Fruit fly (Drosophila melanogaster): ENCODE data around the gene Spase25.

DNA sequence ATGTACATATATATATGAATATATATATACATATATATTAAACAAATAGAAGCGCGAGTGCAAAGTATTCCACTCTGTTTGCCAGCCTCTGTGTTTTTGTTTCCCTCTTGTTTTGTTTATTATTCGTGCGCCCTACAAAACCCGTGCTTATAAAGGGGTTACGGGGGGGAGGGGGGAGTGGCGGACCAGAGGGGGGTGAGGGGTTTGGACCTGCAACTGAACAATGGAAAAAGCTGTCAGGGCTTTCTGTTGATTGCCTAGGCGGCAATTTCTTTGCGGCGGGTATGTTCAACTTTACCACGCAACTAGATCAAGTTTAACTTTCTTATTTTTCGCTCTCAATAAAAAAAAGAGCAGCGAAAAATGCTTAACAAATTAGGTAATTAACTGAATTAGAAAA, 45.8 kb upstream of the Spase25 start:
- TF ChIP-seq psq (optimal IDR thresholded peaks at IDR 0.05) (no peak), insv (optimal IDR thresholded peaks at IDR 0.05) (no peak), Myc (optimal IDR thresholded peaks at IDR 0.05) (no peak), h (optimal IDR thresholded peaks at IDR 0.05) (no peak)

Data from Kc167 (cell line).